Fruit fly (Drosophila melanogaster) whole organism, pupa: ENCODE data around the gene CG33710.

ENCODE experiments used
- CG12605 ChIP-seq: fragments of 200-800 bp; sonication (Bioruptor generic); IDR thresholded peaks from 2 replicates; pipeline ENCODE4 v1.3.6; 2022; ENCODE audit warnings: missing biosample characterization, missing genetic modification characterization
- CG14655 ChIP-seq: fragments of 200-800 bp; sonication (Bioruptor generic); optimal IDR thresholded peaks from 3 replicates; lab custom pipeline; 2017; ENCODE audit warnings: mild to moderate bottlenecking, missing biosample characterization, missing genetic modification reagents, missing genetic modification characterization
- CG17806 ChIP-seq: fragments of 200-800 bp; sonication (Bioruptor generic); optimal IDR thresholded peaks from 2 replicates; lab custom pipeline; 2018; ENCODE audit warnings: missing biosample characterization, mild to moderate bottlenecking, missing genetic modification characterization, moderate library complexity
- CG8301 ChIP-seq: fragments of 200-800 bp; sonication (Bioruptor generic); optimal IDR thresholded peaks from 2 replicates; lab custom pipeline; 2018; ENCODE audit warnings: missing biosample characterization, mild to moderate bottlenecking, missing genetic modification characterization
- CG9948 ChIP-seq: fragments of 200-800 bp; sonication (Bioruptor generic); optimal IDR thresholded peaks from 2 replicates; lab custom pipeline; 2018; ENCODE audit warnings: missing biosample characterization, mild to moderate bottlenecking, missing genetic modification characterization, moderate library complexity
- D1 ChIP-seq: fragments of 200-800 bp; sonication (Bioruptor generic); optimal IDR thresholded peaks from 2 replicates; lab custom pipeline; 2018; ENCODE audit warnings: missing biosample characterization, mild to moderate bottlenecking, missing genetic modification characterization, moderate library complexity
- EcR ChIP-seq: fragments of 200-800 bp; sonication (Bioruptor generic); optimal IDR thresholded peaks from 3 replicates; lab custom pipeline; 2019; ENCODE audit warnings: missing biosample characterization, missing genetic modification characterization, mild to moderate bottlenecking, moderate library complexity, missing genetic modification reagents
- Snoo ChIP-seq: fragments of 200-800 bp; sonication (Bioruptor generic); optimal IDR thresholded peaks from 3 replicates; lab custom pipeline; 2017; ENCODE audit warnings: missing biosample characterization, mild to moderate bottlenecking, missing genetic modification characterization, inconsistent platforms
- rn ChIP-seq: fragments of 200-800 bp; sonication (Bioruptor generic); IDR thresholded peaks from 2 replicates; pipeline ENCODE4 v1.3.6; 2022; ENCODE audit warnings: missing biosample characterization, missing genetic modification characterization

dm6 chr3L:19908201-19909127 is 44.1 kb downstream of the CG33710 start:
- TF ChIP-seq Snoo (tag; lab: Kevin White, UChicago), result no peak
- TF ChIP-seq rn (GFP tag; lab: Robert Waterston, UW), result no peak
- no peak for TF ChIP-seq CG8301 (tag; lab: Kevin White, UChicago)
- TF ChIP-seq CG12605 (GFP tag; lab: Robert Waterston, UW), result peak; percentile 7; the same call in 1 of the 2 replicates
- no peak for TF ChIP-seq CG17806 (tag; lab: Kevin White, UChicago)
- TF ChIP-seq D1 (tag; lab: Kevin White, UChicago), result no peak
- no peak for TF ChIP-seq CG9948
- no peak for TF ChIP-seq CG14655
- TF ChIP-seq EcR (GFP tag; lab: Kevin White, UChicago), result peak; percentile 18
